Worm (Caenorhabditis elegans) whole organism, L3 larva: ENCODE measurements around the gene K09E4.1.
A peak's percentile ranks its signal among the peaks of the same experiment; 100 is the strongest.

Source experiments
- aly-2 ChIP-seq: fragments of 150-350 bp; optimal IDR thresholded peaks from 2 replicates; lab custom pipeline; 2014; ENCODE audit warnings: missing biosample characterization, missing genetic modification characterization
- ceh-16 ChIP-seq: sonication (generic microtip); optimal IDR thresholded peaks from 2 replicates; lab custom pipeline; 2017; ENCODE audit warnings: missing biosample characterization, missing genetic modification characterization
- ceh-28 ChIP-seq: fragments of 150-350 bp; optimal IDR thresholded peaks from 2 replicates; lab custom pipeline; 2014; ENCODE audit warnings: missing biosample characterization, missing genetic modification reagents, missing genetic modification characterization
- ceh-82 ChIP-seq: fragments of 150-350 bp; optimal IDR thresholded peaks from 2 replicates; lab custom pipeline; 2014; ENCODE audit warnings: missing biosample characterization, missing genetic modification characterization
- daf-12 ChIP-seq: fragments of 150-350 bp; optimal IDR thresholded peaks from 2 replicates; lab custom pipeline; 2014; ENCODE audit warnings: missing biosample characterization, missing genetic modification reagents, missing genetic modification characterization
- egl-27 ChIP-seq: sonication (generic microtip); optimal IDR thresholded peaks from 4 replicates; lab custom pipeline; 2017; ENCODE audit warnings: missing biosample characterization, missing genetic modification reagents, missing genetic modification characterization
- elt-1 ChIP-seq: fragments of 150-350 bp; optimal IDR thresholded peaks from 2 replicates; lab custom pipeline; 2014; ENCODE audit warnings: missing biosample characterization, missing genetic modification characterization
- elt-2 ChIP-seq: sonication (generic microtip); optimal IDR thresholded peaks from 2 replicates; lab custom pipeline; 2016; ENCODE audit warnings: missing genetic modification reagents, mild to moderate bottlenecking, missing genetic modification characterization, missing compliant biosample characterization
- elt-3 ChIP-seq, 3 experiments: fragments of 150-350 bp in 1 of 3; sonication (generic microtip) in 2 of 3; optimal IDR thresholded peaks; 2 replicates in 2 of 3; 4 replicates in 1 of 3; lab custom pipeline; 2014 to 2017; ENCODE audit warnings: missing biosample characterization in 3 of 3, missing genetic modification characterization in 3 of 3
- eor-1 ChIP-seq, 2 experiments: fragments of 150-350 bp; optimal IDR thresholded peaks; 2 replicates each; lab custom pipeline; 2014 to 2018; ENCODE audit warnings: missing biosample characterization in 2 of 2, missing genetic modification characterization in 2 of 2
- fkh-2 ChIP-seq: fragments of 150-350 bp; optimal IDR thresholded peaks from 2 replicates; lab custom pipeline; 2014; ENCODE audit warnings: missing biosample characterization, missing genetic modification reagents, missing genetic modification characterization
- fos-1 ChIP-seq: fragments of 150-350 bp; optimal IDR thresholded peaks from 2 replicates; lab custom pipeline; 2014; ENCODE audit warnings: missing biosample characterization, missing genetic modification characterization
- hmg-11 ChIP-seq: sonication (generic microtip); optimal IDR thresholded peaks from 2 replicates; lab custom pipeline; 2016; ENCODE audit warnings: missing genetic modification characterization, missing compliant biosample characterization
- lin-15B ChIP-seq: fragments of 150-350 bp; optimal IDR thresholded peaks from 2 replicates; lab custom pipeline; 2014; ENCODE audit warnings: missing biosample characterization, missing genetic modification characterization
- lsy-12 ChIP-seq: sonication (generic microtip); optimal IDR thresholded peaks from 2 replicates; lab custom pipeline; 2016; ENCODE audit warnings: mild to moderate bottlenecking, missing genetic modification characterization, missing compliant biosample characterization
- mml-1 ChIP-seq: fragments of 150-350 bp; sonication (generic microtip); optimal IDR thresholded peaks from 3 replicates; lab custom pipeline; 2014; ENCODE audit warnings: missing biosample characterization, missing genetic modification characterization
- nfya-1 ChIP-seq: sonication (generic microtip); optimal IDR thresholded peaks from 2 replicates; lab custom pipeline; 2017; ENCODE audit warnings: missing genetic modification characterization, mild to moderate bottlenecking, missing compliant biosample characterization, antibody characterized with exemption, moderate library complexity; ENCODE audit not compliant: insufficient read depth
- nhr-11 ChIP-seq: fragments of 150-350 bp; optimal IDR thresholded peaks from 2 replicates; lab custom pipeline; 2014; ENCODE audit warnings: missing biosample characterization, missing genetic modification characterization
- nhr-12 ChIP-seq: fragments of 150-350 bp; optimal IDR thresholded peaks from 2 replicates; lab custom pipeline; 2014; ENCODE audit warnings: missing biosample characterization, missing genetic modification characterization
- nhr-237 ChIP-seq: fragments of 150-350 bp; optimal IDR thresholded peaks from 2 replicates; lab custom pipeline; 2014; ENCODE audit warnings: missing biosample characterization, missing genetic modification characterization
- nhr-25 ChIP-seq: sonication (generic microtip); optimal IDR thresholded peaks from 2 replicates; lab custom pipeline; 2017; ENCODE audit warnings: missing biosample characterization, missing genetic modification characterization
- nhr-28 ChIP-seq: fragments of 150-350 bp; optimal IDR thresholded peaks from 2 replicates; lab custom pipeline; 2014; ENCODE audit warnings: missing biosample characterization, missing genetic modification characterization
- nhr-43 ChIP-seq: sonication (generic microtip); optimal IDR thresholded peaks from 2 replicates; lab custom pipeline; 2016; ENCODE audit warnings: mild to moderate bottlenecking, missing genetic modification characterization, missing compliant biosample characterization; ENCODE audit not compliant: poor library complexity, severe bottlenecking
- nhr-67 ChIP-seq: fragments of 150-350 bp; optimal IDR thresholded peaks from 2 replicates; lab custom pipeline; 2014; ENCODE audit warnings: missing biosample characterization, missing genetic modification characterization
- nhr-76 ChIP-seq: fragments of 150-350 bp; sonication (generic microtip); optimal IDR thresholded peaks from 5 replicates; lab custom pipeline; 2014; ENCODE audit warnings: missing biosample characterization, missing genetic modification characterization
- nhr-77 ChIP-seq: fragments of 150-350 bp; optimal IDR thresholded peaks from 2 replicates; lab custom pipeline; 2014; ENCODE audit warnings: missing biosample characterization, missing genetic modification characterization
- pha-4 ChIP-seq: fragments of 150-350 bp; optimal IDR thresholded peaks from 2 replicates; lab custom pipeline; 2014; ENCODE audit warnings: missing biosample characterization, missing genetic modification reagents, missing genetic modification characterization
- pqm-1 ChIP-seq: fragments of 150-350 bp; optimal IDR thresholded peaks from 2 replicates; lab custom pipeline; 2017; ENCODE audit warnings: missing biosample characterization, missing genetic modification characterization, inconsistent platforms
- sea-2 ChIP-seq: fragments of 150-350 bp; sonication (generic microtip); optimal IDR thresholded peaks from 4 replicates; lab custom pipeline; 2014; ENCODE audit warnings: missing biosample characterization, missing genetic modification reagents, missing genetic modification characterization
- tbx-2 ChIP-seq: sonication (generic microtip); optimal IDR thresholded peaks from 2 replicates; lab custom pipeline; 2016; ENCODE audit warnings: mild to moderate bottlenecking, missing genetic modification characterization, missing compliant biosample characterization
- unc-39 ChIP-seq: sonication (generic microtip); optimal IDR thresholded peaks from 4 replicates; lab custom pipeline; 2017; ENCODE audit warnings: missing biosample characterization, missing genetic modification characterization
- unc-62 ChIP-seq: fragments of 150-350 bp; sonication (generic microtip); optimal IDR thresholded peaks from 4 replicates; lab custom pipeline; 2014; ENCODE audit warnings: missing biosample characterization, missing genetic modification reagents, missing genetic modification characterization
- ztf-4 ChIP-seq: fragments of 150-350 bp; optimal IDR thresholded peaks from 2 replicates; lab custom pipeline; 2014; ENCODE audit warnings: missing biosample characterization, missing genetic modification characterization

Gene K09E4.1

DNA sequence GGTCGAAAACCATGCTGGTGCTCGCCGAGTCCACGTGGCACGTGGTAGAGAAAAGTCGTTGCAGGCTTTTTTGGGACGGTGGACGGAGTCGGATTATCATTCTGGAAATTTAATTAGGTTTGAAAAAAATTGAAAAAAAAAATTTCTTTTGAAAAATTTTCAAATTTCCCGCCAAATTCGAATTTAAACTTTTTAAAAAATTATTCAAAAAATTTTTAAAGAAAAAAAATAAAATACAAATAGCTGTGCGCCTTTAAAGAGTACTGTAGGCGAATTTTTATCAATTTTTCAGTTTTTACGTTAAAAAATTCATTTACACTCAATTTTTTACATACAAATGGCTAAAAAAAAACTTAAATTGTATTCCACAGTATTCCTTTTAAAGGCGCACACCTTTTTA is 10.8 kb upstream of the K09E4.1 start, which contains the start of gene K09E4.3:
K09E4.3 (minus strand) TSS at position 101 of the 400 bp plus-strand sequence.
- no peak for TF ChIP-seq unc-39 (tag; lab: Kevin White, UChicago)
- no peak for TF ChIP-seq ceh-82
- no peak for TF ChIP-seq lin-15B (tag; lab: Kevin White, UChicago)
- no peak for TF ChIP-seq elt-1 (tag; lab: Kevin White, UChicago)
- no peak for TF ChIP-seq ztf-4 (tag; lab: Kevin White, UChicago)
- TF ChIP-seq, all 47 proteins: peak for 0

DNA sequence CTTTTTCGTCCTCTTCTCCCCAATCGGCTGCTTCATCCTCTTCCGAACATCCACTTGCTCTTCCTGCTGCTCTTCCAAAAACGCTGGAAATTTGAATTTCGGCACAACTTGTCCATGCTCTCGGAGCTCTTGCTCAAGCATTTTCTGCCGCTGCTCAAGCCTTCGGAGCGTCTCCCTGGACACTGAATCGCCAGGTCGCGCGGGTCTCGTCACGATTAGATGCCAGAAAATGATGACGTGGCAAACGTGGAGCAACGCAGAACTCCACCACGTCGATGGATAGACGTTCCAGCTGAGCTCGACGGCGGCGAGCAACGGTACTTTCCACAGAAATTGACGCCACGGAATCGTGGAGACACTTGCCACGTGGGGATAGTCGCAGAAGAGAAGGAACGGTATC is 8.4 kb upstream of the K09E4.1 start:
- no peak for TF ChIP-seq sea-2 (GFP tag; lab: Kevin White, UChicago)
- TF ChIP-seq fkh-2 (tag; lab: Kevin White, UChicago): no peak
- TF ChIP-seq fos-1 (tag; lab: Kevin White, UChicago): no peak
- TF ChIP-seq nhr-43 (tag; lab: Kevin White, UChicago): no peak
- TF ChIP-seq nhr-237: no peak
- no peak for TF ChIP-seq elt-3 (tag; optimal IDR thresholded peaks at IDR 0.05; lab: Kevin White, UChicago)
- TF ChIP-seq ceh-16 (tag; lab: Kevin White, UChicago): no peak
- TF ChIP-seq mml-1 (tag; lab: Kevin White, UChicago): no peak
- TF ChIP-seq nhr-77: no peak
- TF ChIP-seq pqm-1 (tag; lab: Kevin White, UChicago): no peak
- no peak for TF ChIP-seq nhr-67 (tag; lab: Kevin White, UChicago)
- no peak for TF ChIP-seq nhr-11

DNA sequence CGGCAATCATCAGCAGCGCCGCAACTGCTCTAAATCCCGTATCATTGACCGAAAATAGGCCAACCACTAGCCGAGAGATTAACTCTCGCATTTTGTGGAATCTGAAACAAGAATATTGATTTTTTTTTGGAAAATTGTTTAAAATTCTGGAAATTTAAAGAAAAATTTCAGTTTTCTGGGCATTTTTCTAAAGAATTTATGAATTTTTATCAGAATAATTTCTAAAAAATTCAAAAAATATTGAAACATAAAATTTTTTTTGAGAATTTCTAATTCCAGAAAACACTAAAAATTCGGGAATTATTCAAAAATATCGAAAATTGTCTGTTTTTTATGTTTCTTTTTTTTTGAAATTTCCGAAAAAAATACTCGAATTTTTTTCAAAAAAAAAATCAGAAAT is 4.9 kb upstream of the K09E4.1 start, which contains the start of gene algn-3:
algn-3 (minus strand) TSS at position 101 of the 400 bp plus-strand sequence.
- no peak for TF ChIP-seq daf-12 (tag; lab: Kevin White, UChicago)
- no peak for TF ChIP-seq ceh-28 (tag; lab: Kevin White, UChicago)
- no peak for TF ChIP-seq nhr-76 (tag; lab: Kevin White, UChicago)
- no peak for TF ChIP-seq lsy-12
- TF ChIP-seq unc-62 (GFP tag; lab: Kevin White, UChicago): no peak
- TF ChIP-seq eor-1 (tag; optimal IDR thresholded peaks at IDR 0.05; lab: Kevin White, UChicago): no peak
- no peak for TF ChIP-seq nhr-43 (tag; lab: Kevin White, UChicago)
- no peak for TF ChIP-seq nhr-12 (tag; lab: Kevin White, UChicago)
- TF ChIP-seq elt-2 (tag; lab: Kevin White, UChicago): no peak
- TF ChIP-seq aly-2 (tag; lab: Kevin White, UChicago): no peak
- no peak for TF ChIP-seq elt-3 (tag; optimal IDR thresholded peaks at IDR 0.05; lab: Kevin White, UChicago)
- no peak for TF ChIP-seq nhr-28
- no peak for TF ChIP-seq nhr-11

ce11 chrII:14136302-14136701 is 1.3 kb upstream of the K09E4.1 start:
- TF ChIP-seq pha-4 (tag; lab: Kevin White, UChicago) (no peak), pqm-1 (tag; lab: Kevin White, UChicago) (no peak), egl-27 (no peak)

DNA sequence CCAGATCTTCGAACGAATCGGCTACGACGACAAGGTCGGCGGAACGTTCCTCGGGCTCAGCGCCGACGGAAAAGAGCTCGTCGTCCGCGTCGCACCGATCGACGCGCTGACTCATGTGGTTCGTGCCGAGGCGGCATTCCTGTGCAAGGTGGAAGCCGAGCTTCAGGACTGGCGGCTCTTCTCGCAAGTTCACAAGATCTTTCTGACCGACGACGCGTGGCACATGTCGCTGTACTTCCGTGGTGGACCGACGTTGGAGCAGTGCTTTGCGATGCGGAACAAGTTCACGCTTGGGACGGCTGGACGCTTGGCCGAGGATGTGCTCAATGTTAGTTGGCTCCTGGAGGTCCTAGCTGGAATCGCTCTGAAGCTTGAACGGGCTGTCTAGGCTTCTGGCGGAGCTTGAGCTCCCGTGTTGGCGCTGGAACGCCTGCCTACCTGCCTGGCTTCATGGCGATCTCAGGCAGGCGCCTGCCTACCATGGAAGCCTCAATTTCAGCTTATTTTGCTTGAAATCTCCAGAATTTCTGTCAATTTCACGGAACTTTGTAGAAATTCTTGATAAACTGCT is 1.3 kb downstream of the K09E4.1 start:
- TF ChIP-seq elt-3 (tag; optimal IDR thresholded peaks at IDR 0.05; lab: Kevin White, UChicago) (no peak), ceh-28 (tag; lab: Kevin White, UChicago) (no peak), nhr-77 (no peak), nhr-76 (tag; lab: Kevin White, UChicago) (no peak), pha-4 (tag; lab: Kevin White, UChicago) (no peak), nhr-25 (tag; lab: Kevin White, UChicago) (no peak), egl-27 (no peak)

ce11 chrII:14142098-14142554 is 4.5 kb downstream of the K09E4.1 start, which contains the start of gene cacn-1:
cacn-1 (minus strand) TSS chrII:14142148.
- TF ChIP-seq lin-15B (tag; lab: Kevin White, UChicago): peak; percentile 4
- TF ChIP-seq nfya-1 (tag; lab: Kevin White, UChicago): peak; percentile 20
- peak; percentile 53 for TF ChIP-seq nhr-77
- TF ChIP-seq nhr-43 (tag; lab: Kevin White, UChicago): peak; percentile 7
- TF ChIP-seq pha-4 (tag; lab: Kevin White, UChicago): peak; percentile 23
- TF ChIP-seq hmg-11 (tag; lab: Kevin White, UChicago): peak; percentile 47
- TF ChIP-seq tbx-2 (tag; lab: Kevin White, UChicago): peak; percentile 0
